Fruit fly (Drosophila melanogaster) ovary, adult (tissue): ENCODE results near the gene CG6144.

Source experiments
- CG17801 ChIP-seq: fragments of 200-800 bp; optimal IDR thresholded peaks from 2 replicates; lab custom pipeline; 2019; ENCODE audit warnings: missing biosample characterization, mild to moderate bottlenecking, missing genetic modification characterization, moderate library complexity; ENCODE audit not compliant: partially characterized antibody

CG6144 gene

DNA sequence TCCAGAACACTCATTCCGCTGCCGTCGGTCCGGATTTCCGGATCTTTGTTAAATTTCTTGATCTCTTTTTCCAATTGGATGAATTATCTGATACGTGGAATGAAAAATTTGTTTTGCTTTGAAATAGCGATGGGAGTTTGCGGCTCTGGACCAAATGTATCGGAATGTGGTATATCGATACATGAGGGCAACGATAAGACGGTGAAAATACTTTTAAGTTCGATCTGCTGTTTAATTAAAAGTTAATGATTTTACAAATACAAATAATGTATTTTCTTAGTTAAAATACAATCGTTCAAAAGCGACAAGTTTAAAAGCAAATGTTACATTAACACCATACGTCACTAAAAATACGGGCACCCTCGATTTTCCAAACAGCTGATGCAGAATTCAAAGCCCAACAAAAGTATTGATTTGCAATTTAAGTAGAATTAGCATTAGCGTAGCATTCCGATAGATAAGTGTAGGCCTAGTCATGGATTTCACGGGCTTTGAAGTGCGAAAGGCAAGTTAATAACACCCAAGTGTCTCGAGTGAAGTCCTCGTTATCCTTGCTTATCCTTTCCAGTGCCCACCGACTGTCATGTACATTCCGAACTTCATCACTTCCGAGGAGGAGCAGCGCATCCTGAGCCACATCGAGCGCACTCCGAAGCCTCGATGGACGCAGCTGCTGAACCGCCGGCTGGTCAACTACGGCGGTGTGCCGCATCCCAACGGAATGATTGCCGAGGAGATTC lies at the start of gene CG6144, which contains the start of gene Cog4:
Gene CG6144 (plus strand): TSS at position 211 of the 740 bp plus-strand sequence.
Gene Cog4 (minus strand): TSS at position 139 of the 740 bp plus-strand sequence.
- TF ChIP-seq CG17801 = peak; percentile 32

DNA sequence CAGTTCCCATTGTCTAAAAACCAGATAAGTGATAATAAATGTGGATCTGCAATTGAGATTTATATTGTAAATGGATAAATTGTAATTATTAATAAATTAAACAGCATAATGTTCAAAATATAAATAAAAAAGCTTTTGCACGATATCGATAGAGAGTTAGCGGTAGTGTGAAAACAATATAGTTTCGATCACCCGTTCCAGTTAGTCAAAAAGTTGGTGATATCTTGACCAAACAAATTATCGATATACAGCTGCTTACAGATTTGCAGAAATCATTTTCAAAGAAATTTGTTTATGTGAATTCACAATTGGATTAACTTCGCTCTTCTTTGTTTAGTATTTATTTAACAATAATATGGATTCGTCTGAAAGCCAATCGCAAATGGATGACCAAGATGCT lies 49.3 kb upstream of the CG6144 start, which contains the start of gene Nse4:
Gene Nse4 (plus strand): TSS at position 267 of the 400 bp plus-strand sequence.
- TF ChIP-seq CG17801 = peak; percentile 31

- TF ChIP-seq CG17801 = no peak
Measured at dm6 chr2L:10442048-10442790, 46.3 kb upstream of the CG6144 start, which contains the start of gene loh. Gene loh (plus strand): TSS chr2L:10442534.

- TF ChIP-seq CG17801 = no peak
Measured at dm6 chr2L:10452296-10452695, 36.2 kb upstream of the CG6144 start, which contains the start of gene ppk10. Gene ppk10 (minus strand): TSS chr2L:10452396.

DNA sequence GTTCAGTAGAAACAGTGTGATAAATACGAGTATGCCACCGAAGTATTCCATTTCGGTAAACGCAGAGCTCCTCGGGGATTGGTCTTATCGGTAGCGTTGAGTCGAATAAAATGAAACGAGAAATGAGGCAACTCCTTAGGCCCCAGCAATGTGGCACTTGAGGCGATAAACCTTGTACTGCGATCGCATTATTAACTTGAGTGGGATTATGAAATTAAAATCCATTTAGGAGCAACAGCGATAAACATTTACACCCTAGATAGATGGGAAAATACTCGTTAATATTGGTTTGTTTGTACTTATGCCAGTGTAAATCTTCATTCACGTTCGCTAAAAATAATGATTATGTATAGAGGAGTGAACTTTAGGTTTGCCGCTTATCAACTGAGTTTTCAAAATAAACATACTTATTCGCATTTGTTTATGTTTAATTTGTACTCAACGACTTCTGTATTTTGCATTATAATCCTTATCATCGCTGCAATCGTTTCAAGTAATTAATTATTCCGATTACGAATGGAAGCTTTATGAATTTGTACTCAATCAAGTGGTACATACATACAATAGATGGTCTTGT lies 32.5 kb upstream of the CG6144 start:
- TF ChIP-seq CG17801 = no peak

- peak; percentile 45 for TF ChIP-seq CG17801
Measured at dm6 chr2L:10457191-10457899, 31.1 kb upstream of the CG6144 start, which contains the start of the genes LManI and LManII. Gene LManI (minus strand): TSS chr2L:10457241. Gene LManII (plus strand): TSS chr2L:10457658.

DNA sequence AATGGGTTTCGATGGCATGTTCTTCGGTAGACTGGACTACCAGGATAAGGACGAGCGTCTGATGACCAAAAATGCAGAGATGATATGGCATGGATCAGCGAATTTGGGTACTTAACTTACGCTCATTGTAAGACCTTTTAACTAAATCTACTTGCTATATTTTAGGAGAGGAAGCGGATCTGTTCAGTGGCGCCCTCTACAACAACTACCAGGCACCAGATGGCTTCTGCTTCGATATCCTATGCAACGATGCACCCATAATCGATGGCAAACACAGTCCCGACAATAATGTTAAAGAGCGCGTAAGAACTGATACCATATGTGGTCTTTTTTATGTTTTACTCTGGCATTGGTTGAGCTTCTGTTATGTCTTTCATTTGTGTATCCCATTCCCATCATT lies 29.5 kb upstream of the CG6144 start:
- no peak for TF ChIP-seq CG17801

dm6 chr2L:10466865-10467270 lies 21.6 kb upstream of the CG6144 start:
- no peak for TF ChIP-seq CG17801

dm6 chr2L:10468388-10468787 lies 20.1 kb upstream of the CG6144 start:
- no peak for TF ChIP-seq CG17801

DNA sequence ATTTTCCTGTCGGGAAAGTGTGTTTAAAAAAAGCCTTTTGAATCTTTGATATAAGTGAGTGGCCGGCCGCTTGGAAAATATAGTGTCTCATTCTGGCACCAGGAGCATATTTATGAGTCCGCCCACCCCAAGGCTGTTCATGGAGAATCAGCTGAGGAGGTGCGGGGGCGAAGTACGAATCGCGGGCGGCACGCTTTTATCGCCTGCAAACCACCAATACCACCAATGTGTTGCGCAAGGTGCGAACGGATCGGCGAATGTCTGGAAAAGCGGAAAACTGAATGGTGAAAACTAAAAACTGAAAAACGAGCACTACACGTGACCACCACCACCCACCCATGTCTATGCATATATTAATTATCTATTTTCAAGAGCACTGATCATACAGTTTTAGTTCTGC lies 19.5 kb upstream of the CG6144 start:
- no peak for TF ChIP-seq CG17801

DNA sequence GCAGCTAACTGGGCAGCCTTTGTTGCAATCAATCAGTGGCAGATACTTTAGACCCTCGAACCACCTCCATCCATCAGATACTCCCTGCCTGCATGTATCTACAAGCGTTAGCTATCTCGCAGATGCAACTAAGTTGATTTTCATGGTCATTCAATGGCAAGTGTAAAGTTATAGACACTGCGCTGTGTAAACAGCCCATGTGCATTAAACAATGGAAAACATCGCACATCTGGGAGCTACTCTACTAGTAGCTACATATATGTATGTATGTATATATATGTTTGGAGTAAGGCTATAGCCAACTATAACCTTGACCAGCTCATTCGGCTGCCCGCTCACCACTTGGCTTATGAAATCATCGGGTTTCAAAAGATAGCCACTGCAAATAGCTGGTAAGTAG lies 18.3 kb upstream of the CG6144 start:
- no peak for TF ChIP-seq CG17801

dm6 chr2L:10472257-10472656 lies 16.2 kb upstream of the CG6144 start:
- no peak for TF ChIP-seq CG17801

dm6 chr2L:10474268-10474678 lies 14.2 kb upstream of the CG6144 start, which contains the start of gene RluA-1:
Gene RluA-1 (minus strand): TSS chr2L:10474349.
- peak; percentile 72 for TF ChIP-seq CG17801

DNA sequence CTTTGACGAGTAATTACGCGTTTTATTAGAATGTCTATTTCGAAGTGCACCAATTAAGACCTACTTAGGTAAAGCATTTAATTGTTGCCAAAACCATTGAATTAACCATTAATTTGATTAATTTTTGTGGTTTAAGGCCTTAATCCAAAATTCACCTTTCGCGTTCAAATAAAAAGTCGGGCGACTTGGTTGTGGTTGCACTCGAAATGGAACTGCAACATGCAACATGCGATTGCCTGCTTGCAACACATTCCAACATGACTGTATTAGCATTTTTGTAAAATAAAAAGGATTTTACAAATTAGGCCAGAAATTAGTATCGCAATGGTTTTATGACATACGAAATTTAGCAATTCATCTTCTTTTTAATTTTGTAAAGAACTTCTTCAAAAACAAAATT lies 13.7 kb upstream of the CG6144 start:
- no peak for TF ChIP-seq CG17801

dm6 chr2L:10476879-10477278 lies 11.6 kb upstream of the CG6144 start, which contains the start of gene RluA-2:
Gene RluA-2 (plus strand): TSS chr2L:10477073.
- no peak for TF ChIP-seq CG17801

DNA sequence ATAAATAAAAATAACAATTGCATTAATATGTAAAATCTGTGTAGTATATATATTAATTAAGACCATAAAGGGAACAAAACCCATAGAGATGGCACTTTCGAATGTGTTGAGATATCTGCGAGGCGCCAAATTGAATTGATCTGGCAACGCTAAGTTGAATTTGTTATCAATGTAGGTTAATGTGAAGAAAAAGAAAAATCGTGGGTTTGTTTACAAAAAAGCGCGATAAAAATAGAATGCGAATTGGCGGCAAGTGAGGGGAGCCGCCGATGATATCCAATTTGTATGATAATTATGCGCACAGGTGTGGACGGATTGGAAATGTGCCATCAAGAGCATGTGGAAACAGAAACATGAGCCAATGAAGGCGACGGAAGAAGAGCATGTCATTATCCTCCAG lies 8.6 kb upstream of the CG6144 start:
- peak; percentile 11 for TF ChIP-seq CG17801
